Fruit fly (Drosophila melanogaster) whole organism, embryonic: Measurements from ENCODE around the gene RapGAP1.

Source experiments
- CG30020 ChIP-seq: fragments of 200-800 bp; optimal IDR thresholded peaks from 2 replicates; lab custom pipeline; 2019; ENCODE audit warnings: missing biosample characterization, mild to moderate bottlenecking, missing genetic modification characterization, moderate library complexity
- Elba2 ChIP-seq: fragments of 200-800 bp; sonication (Bioruptor generic); optimal IDR thresholded peaks from 3 replicates; lab custom pipeline; 2016; ENCODE audit warnings: missing biosample characterization, missing genetic modification characterization
- Hsf ChIP-seq: fragments of 200-800 bp; sonication (Bioruptor generic); optimal IDR thresholded peaks from 3 replicates; lab custom pipeline; 2016; ENCODE audit warnings: missing biosample characterization, missing genetic modification characterization
- Lim3 ChIP-seq: fragments of 200-800 bp; sonication (Bioruptor generic); IDR thresholded peaks from 2 replicates; pipeline ENCODE4 v1.3.6; 2022; ENCODE audit warnings: missing biosample characterization, missing genetic modification characterization
- Rx ChIP-seq: fragments of 200-800 bp; sonication (Bioruptor generic); IDR thresholded peaks from 2 replicates; pipeline ENCODE4 v1.3.6; 2022; ENCODE audit warnings: missing biosample characterization, missing genetic modification characterization
- Sin3A ChIP-seq: fragments of >200 bp; optimal IDR thresholded peaks from 2 replicates; lab custom pipeline; 2018
- Xbp1 ChIP-seq: fragments of 200-800 bp; sonication (Bioruptor generic); optimal IDR thresholded peaks from 3 replicates; lab custom pipeline; 2016; ENCODE audit warnings: missing biosample characterization, mild to moderate bottlenecking, missing genetic modification characterization
- dpn ChIP-seq, 2 experiments: fragments of 200-800 bp; sonication (Bioruptor generic); optimal IDR thresholded peaks; 3 replicates each; lab custom pipeline; 2016; ENCODE audit warnings: missing biosample characterization in 2 of 2, missing genetic modification characterization in 2 of 2
- emc ChIP-seq: fragments of 200-800 bp; sonication (Bioruptor generic); optimal IDR thresholded peaks from 2 replicates; lab custom pipeline; 2016; ENCODE audit warnings: missing biosample characterization, missing genetic modification characterization
- gem ChIP-seq: fragments of 200-800 bp; sonication (Bioruptor generic); optimal IDR thresholded peaks from 2 replicates; lab custom pipeline; 2019; ENCODE audit warnings: missing biosample characterization, mild to moderate bottlenecking, missing genetic modification characterization, moderate library complexity
- klu ChIP-seq: fragments of 200-800 bp; sonication (Bioruptor generic); IDR thresholded peaks from 2 replicates; pipeline ENCODE4 v1.3.6; 2022; ENCODE audit warnings: missing biosample characterization, missing genetic modification characterization

DNA sequence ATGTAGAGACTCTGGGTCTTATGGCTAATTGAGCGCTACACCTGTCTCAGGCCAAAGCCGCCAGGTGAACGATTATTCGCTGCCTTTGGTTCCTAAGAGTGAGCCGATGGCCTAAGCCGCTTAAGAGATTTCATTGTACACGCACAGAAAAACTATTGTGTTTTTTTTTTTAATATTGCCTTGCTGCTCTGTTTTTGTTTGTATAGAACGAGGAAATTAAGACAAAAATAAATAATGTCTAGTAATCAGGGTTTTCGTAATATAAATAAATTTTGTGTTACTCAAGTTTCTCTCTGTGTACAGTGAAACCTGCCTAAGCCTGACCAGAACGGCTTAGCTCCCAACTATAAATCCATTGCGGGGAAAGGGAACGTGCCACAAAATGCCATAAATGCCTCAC is 63.4 kb downstream of the RapGAP1 start:
- TF ChIP-seq Xbp1 (GFP tag; lab: Kevin White, UChicago) (peak; percentile 47), Elba2 (GFP tag; lab: Kevin White, UChicago) (no peak), Lim3 (GFP tag; lab: Robert Waterston, UW) (no peak), Hsf (peak; percentile 38), klu (GFP tag; lab: Robert Waterston, UW) (no peak), Sin3A (no peak), CG30020 (tag; lab: Kevin White, UChicago) (no peak), emc (GFP tag; lab: Kevin White, UChicago) (no peak), dpn (GFP tag; optimal IDR thresholded peaks at IDR 0.05; lab: Kevin White, UChicago) (peak; percentile 10 to 13), Rx (GFP tag; lab: Robert Waterston, UW) (no peak), gem (tag; lab: Kevin White, UChicago) (peak; percentile 26)
